Fruit fly (Drosophila melanogaster): Measurements from ENCODE around the gene eco.

dm6 chr3L:7344001-7344400, 4.9 kb upstream of the eco start:
- TF ChIP-seq CG7045 (GFP tag; optimal IDR thresholded peaks at IDR 0.05): no peak
- no peak for TF ChIP-seq CG1620 (GFP tag; optimal IDR thresholded peaks at IDR 0.05)
- TF ChIP-seq kay (GFP tag; ENCODE audit: borderline replicate concordance): no peak
- peak; percentile 29 for TF ChIP-seq cic (GFP tag; optimal IDR thresholded peaks at IDR 0.05)
- TF ChIP-seq CG5204 (GFP tag; optimal IDR thresholded peaks at IDR 0.05): no peak
- TF ChIP-seq CG7101 (tag; optimal IDR thresholded peaks at IDR 0.05): no peak
- no peak for TF ChIP-seq Crg-1 (GFP tag; optimal IDR thresholded peaks at IDR 0.05)
- no peak for TF ChIP-seq ovo (GFP tag; optimal IDR thresholded peaks at IDR 0.05)
- no peak for TF ChIP-seq toe (GFP tag; optimal IDR thresholded peaks at IDR 0.05)
- TF ChIP-seq pad (GFP tag; optimal IDR thresholded peaks at IDR 0.05): no peak

Data from whole organism, adult.